Fruit fly (Drosophila melanogaster): Measurements from ENCODE around the gene CG14969.

Gene CG14969

DNA sequence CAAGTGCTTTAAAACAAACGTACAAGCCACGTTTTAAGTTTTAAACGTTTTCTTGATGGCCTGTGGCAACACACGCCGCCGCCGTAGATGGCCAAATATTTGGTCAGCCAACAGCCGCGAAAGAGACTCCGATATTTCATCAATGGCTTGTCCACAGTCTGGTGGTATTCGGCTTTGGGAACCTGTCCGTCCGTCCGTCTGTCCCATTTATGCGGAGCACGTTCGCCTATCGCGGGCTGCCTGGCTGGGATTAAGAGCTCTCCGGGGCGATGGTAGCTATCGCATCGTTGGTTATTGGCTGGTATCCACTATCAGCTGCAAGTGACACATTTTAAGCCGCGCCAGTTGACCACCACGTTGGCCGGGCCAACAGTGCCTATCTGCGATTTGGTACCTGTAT, 27.2 kb downstream of the CG14969 start:
- TF ChIP-seq CG7786 (GFP tag; optimal IDR thresholded peaks at IDR 0.05) (no peak), CG6813 (GFP tag; optimal IDR thresholded peaks at IDR 0.05) (no peak), tgo (GFP tag; IDR thresholded peaks at IDR 0.05) (no peak), lab (GFP tag; optimal IDR thresholded peaks at IDR 0.05) (peak; percentile 35), yki (optimal IDR thresholded peaks at IDR 0.05) (no peak), Neu2 (GFP tag; optimal IDR thresholded peaks at IDR 0.05; ENCODE audit: borderline replicate concordance) (no peak), CG2199 (GFP tag; IDR thresholded peaks at IDR 0.05) (0 out of 3 replicates have a peak, but pooled peaks have one; percentile 19), E2f2 (GFP tag; IDR thresholded peaks at IDR 0.05) (0 out of 2 replicates have a peak, but pooled peaks have one; percentile 6), Bgb (GFP tag; IDR thresholded peaks at IDR 0.05; ENCODE audit: partially characterized antibody) (0 out of 2 replicates have a peak, but pooled peaks have one; percentile 12), vvl (GFP tag; IDR thresholded peaks at IDR 0.05) (peak; percentile 52), Trl (optimal IDR thresholded peaks at IDR 0.05) (no peak), Trl (GFP tag; optimal IDR thresholded peaks at IDR 0.05) (no peak), bbx (GFP tag; IDR thresholded peaks at IDR 0.05; ENCODE audit: partially characterized antibody) (peak; percentile 32; the same call in 1 of the 2 replicates), Nf-YC (tag; optimal IDR thresholded peaks at IDR 0.05) (peak; percentile 27), zen (tag; optimal IDR thresholded peaks at IDR 0.05) (peak; percentile 5), CG10959 (GFP tag; IDR thresholded peaks at IDR 0.05) (no peak), CG9609 (GFP tag; optimal IDR thresholded peaks at IDR 0.05) (no peak), Atf-2 (GFP tag; optimal IDR thresholded peaks at IDR 0.05) (no peak), CkIIα-i1 (GFP tag; IDR thresholded peaks at IDR 0.05) (no peak), sqz (GFP tag; optimal IDR thresholded peaks at IDR 0.05) (no peak), Med (GFP tag) (peak; percentile 65), HHEX (GFP tag; optimal IDR thresholded peaks at IDR 0.05) (peak; percentile 10), Ptx1 (GFP tag; IDR thresholded peaks at IDR 0.05) (peak; percentile 17; the same call in 1 of the 2 replicates)

DNA sequence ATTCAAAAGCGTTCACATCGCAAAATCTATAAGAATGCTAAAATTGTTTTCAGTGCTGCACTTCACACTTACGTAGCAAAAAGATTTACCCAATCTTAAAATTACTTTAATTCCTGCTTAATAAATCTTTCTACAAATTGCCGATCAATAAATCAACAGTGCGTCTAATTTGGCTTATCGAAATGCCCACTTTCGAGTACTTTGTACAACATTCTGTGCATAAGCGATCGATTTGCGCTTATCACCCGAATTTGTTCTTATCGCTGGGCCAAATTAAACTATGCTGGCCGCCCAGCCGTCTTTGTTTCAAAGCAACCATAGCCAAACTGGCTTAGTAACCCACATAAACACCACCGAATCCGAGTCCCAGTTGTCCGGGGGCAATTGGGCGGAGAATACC, 28.3 kb downstream of the CG14969 start:
- TF ChIP-seq CG12659 (GFP tag; optimal IDR thresholded peaks at IDR 0.05), result no peak
- no peak for TF ChIP-seq ase (GFP tag; IDR thresholded peaks at IDR 0.05)
- TF ChIP-seq shn (GFP tag; optimal IDR thresholded peaks at IDR 0.05), result no peak
- TF ChIP-seq Sox102F (GFP tag; optimal IDR thresholded peaks at IDR 0.05), result no peak
- peak; percentile 40 for TF ChIP-seq lab (GFP tag; optimal IDR thresholded peaks at IDR 0.05)
- TF ChIP-seq CG4360 (GFP tag; IDR thresholded peaks at IDR 0.05), result no peak
- TF ChIP-seq Ssrp (tag; optimal IDR thresholded peaks at IDR 0.05), result no peak
- TF ChIP-seq CG11696 (GFP tag; IDR thresholded peaks at IDR 0.05), result no peak
- no peak for TF ChIP-seq Side (GFP tag; optimal IDR thresholded peaks at IDR 0.05)
- peak; percentile 43 for TF ChIP-seq CG18599 (GFP tag; optimal IDR thresholded peaks at IDR 0.05)
- peak; percentile 11 for TF ChIP-seq PHDP (tag; optimal IDR thresholded peaks at IDR 0.05)
- TF ChIP-seq MBD-R2 (GFP tag; IDR thresholded peaks at IDR 0.05), result no peak
- no peak for TF ChIP-seq zen2 (GFP tag; IDR thresholded peaks at IDR 0.05; ENCODE audit: partially characterized antibody)
- TF ChIP-seq CG13296 (GFP tag; optimal IDR thresholded peaks at IDR 0.05), result peak; percentile 47
- TF ChIP-seq sug (tag; optimal IDR thresholded peaks at IDR 0.05), result peak; percentile 55
- no peak for TF ChIP-seq dmrt99B (tag; optimal IDR thresholded peaks at IDR 0.05)
- no peak for TF ChIP-seq Nf-YB (GFP tag; optimal IDR thresholded peaks at IDR 0.05)
- no peak for TF ChIP-seq row (GFP tag; IDR thresholded peaks at IDR 0.05)
- TF ChIP-seq CG3847 (GFP tag; IDR thresholded peaks at IDR 0.05), result no peak
- no peak for TF ChIP-seq NC2α (GFP tag; optimal IDR thresholded peaks at IDR 0.05)
- TF ChIP-seq schlank (tag; optimal IDR thresholded peaks at IDR 0.05), result no peak
- TF ChIP-seq grn (GFP tag; optimal IDR thresholded peaks at IDR 0.05), result peak; percentile 54
- TF ChIP-seq CG43689 (GFP tag; IDR thresholded peaks at IDR 0.05), result no peak
- TF ChIP-seq sd (tag; optimal IDR thresholded peaks at IDR 0.05), result peak; percentile 66
- no peak for TF ChIP-seq ken (GFP tag; IDR thresholded peaks at IDR 0.05)
- TF ChIP-seq Aef1 (GFP tag; IDR thresholded peaks at IDR 0.05), result no peak
- TF ChIP-seq pum (GFP tag; optimal IDR thresholded peaks at IDR 0.05), result no peak
- no peak for TF ChIP-seq Max (GFP tag; optimal IDR thresholded peaks at IDR 0.05)
- no peak for TF ChIP-seq Dad (GFP tag; optimal IDR thresholded peaks at IDR 0.05)
- no peak for TF ChIP-seq ERR (GFP tag; optimal IDR thresholded peaks at IDR 0.05)
